Fruit fly (Drosophila melanogaster): Measurements from ENCODE around the gene CG7742.

- 0 out of 2 replicates have a peak, but pooled peaks have one; percentile 16 for TF ChIP-seq rn (GFP tag; IDR thresholded peaks at IDR 0.05)
- TF ChIP-seq CG14655 (GFP tag; optimal IDR thresholded peaks at IDR 0.05): peak; percentile 61
- peak; percentile 46 for TF ChIP-seq CG17806 (tag; optimal IDR thresholded peaks at IDR 0.05)
- peak; percentile 16 for TF ChIP-seq CG9948 (tag; optimal IDR thresholded peaks at IDR 0.05)
- TF ChIP-seq CG32121 (GFP tag; IDR thresholded peaks at IDR 0.05): no peak
- no peak for TF ChIP-seq CG10348 (GFP tag; IDR thresholded peaks at IDR 0.05)
- TF ChIP-seq CG12605 (GFP tag; IDR thresholded peaks at IDR 0.05): no peak
- TF ChIP-seq gl (tag; optimal IDR thresholded peaks at IDR 0.05): peak; percentile 20
These were observed 34.9 kb upstream of the CG7742 start for dm6 chr2L:5249766-5250165.
